Fruit fly (Drosophila melanogaster): ENCODE data around the gene ATPsynO.

DNA sequence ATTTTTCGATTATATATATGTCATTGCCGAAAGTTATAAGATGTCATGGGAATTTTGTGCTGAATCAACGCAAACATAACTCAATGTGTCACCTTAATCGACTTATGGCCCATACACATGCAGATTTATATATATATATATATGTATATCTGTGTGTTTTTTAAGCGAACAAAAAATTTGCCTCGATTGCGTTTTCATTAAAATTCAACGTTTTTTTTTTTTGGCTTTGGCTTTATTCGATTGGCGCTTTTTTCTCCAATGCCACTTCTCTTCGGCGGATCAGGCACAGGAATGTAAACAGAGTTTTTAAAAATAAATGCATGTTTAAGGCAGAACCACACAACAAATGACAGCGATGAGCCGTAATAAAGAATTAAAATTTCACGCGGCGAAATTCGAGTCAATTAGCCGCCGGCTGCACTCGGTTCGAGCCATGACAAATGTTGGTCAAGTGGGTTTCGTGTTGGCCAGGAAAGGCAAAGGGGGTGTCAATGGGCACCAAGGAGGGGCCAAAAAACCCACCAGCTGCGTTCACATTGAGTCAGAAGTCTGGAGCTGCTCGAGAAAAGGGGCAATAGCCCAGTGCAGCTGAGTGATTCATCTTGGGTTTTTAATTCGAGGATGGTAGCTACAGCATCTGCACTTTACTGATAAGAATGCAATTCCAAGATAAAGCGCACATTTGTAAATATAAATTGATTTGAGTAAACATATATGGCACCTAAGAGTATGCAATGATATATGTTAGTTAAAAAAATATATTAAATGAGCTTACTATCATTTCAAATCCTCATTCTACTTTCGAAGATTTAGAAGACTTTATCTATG lies 17.8 kb downstream of the ATPsynO start:
- TF ChIP-seq CG8478 (optimal IDR thresholded peaks at IDR 0.05) (no peak), CTCF (optimal IDR thresholded peaks at IDR 0.05) (no peak)

All from S2 (cell line).